Worm (Caenorhabditis elegans) whole organism, L4 larva: ENCODE data around the gene Y81B9A.4.

ENCODE experiments used
- ama-1 ChIP-seq: fragments of 150-350 bp; optimal IDR thresholded peaks from 2 replicates; lab custom pipeline; 2014; ENCODE audit warnings: inconsistent platforms, mixed read lengths
- ceh-62 ChIP-seq: sonication (generic microtip); optimal IDR thresholded peaks from 2 replicates; lab custom pipeline; 2017; ENCODE audit warnings: missing biosample characterization, missing genetic modification characterization
- dmd-8 ChIP-seq: fragments of 200-800 bp; sonication (Bioruptor generic); IDR thresholded peaks from 2 replicates; pipeline ENCODE4 v1.3.6; 2022; ENCODE audit warnings: missing genetic modification characterization, missing compliant biosample characterization
- hif-1 ChIP-seq, 2 experiments: sonication (generic microtip); optimal IDR thresholded peaks; 2 replicates each; lab custom pipeline; 2016 to 2017; ENCODE audit warnings: missing compliant biosample characterization in 2 of 2, missing genetic modification characterization in 2 of 2, missing genetic modification reagents in 2 of 2, missing genotype in 2 of 2, mild to moderate bottlenecking in 1 of 2
- lin-15B ChIP-seq: fragments of 150-350 bp; sonication (generic microtip); optimal IDR thresholded peaks from 3 replicates; lab custom pipeline; 2014; ENCODE audit warnings: missing biosample characterization, missing genetic modification characterization
- nhr-237 ChIP-seq: sonication (generic microtip); optimal IDR thresholded peaks from 2 replicates; lab custom pipeline; 2017; ENCODE audit warnings: missing biosample characterization, missing genetic modification characterization
- snpc-4 ChIP-seq: fragments of 150-350 bp; optimal IDR thresholded peaks from 2 replicates; lab custom pipeline; 2014; ENCODE audit warnings: missing biosample characterization, missing genetic modification characterization
- unc-62 ChIP-seq, 3 experiments: fragments of 150-350 bp in 1 of 3; sonication (generic microtip); optimal IDR thresholded peaks in 2 of 3; peaks in 1 of 3; 1 replicate in 1 of 3; 2 replicates in 2 of 3; lab custom pipeline; 2014 to 2017; ENCODE audit warnings: missing biosample characterization in 3 of 3, missing genetic modification characterization in 3 of 3, missing genetic modification reagents in 3 of 3, missing genotype in 1 of 3

- TF ChIP-seq ama-1 (lab: Kevin White, UChicago), result no peak
- TF ChIP-seq ceh-62 (tag; lab: Kevin White, UChicago), result no peak
- no peak for TF ChIP-seq nhr-237 (tag; lab: Kevin White, UChicago)
- no peak for TF ChIP-seq dmd-8
- TF ChIP-seq unc-62 (GFP tag; optimal IDR thresholded peaks at IDR 0.05 in 1 of 2; lab: Kevin White, UChicago), result peak in 1 of 2 experiments; percentile 91
- TF ChIP-seq unc-62 (tag; optimal IDR thresholded peaks at IDR 0.05; lab: Kevin White, UChicago), result no peak
- TF ChIP-seq snpc-4 (tag; lab: Kevin White, UChicago), result no peak
- no peak for TF ChIP-seq lin-15B (tag; lab: Kevin White, UChicago)
- TF ChIP-seq hif-1 (tag; optimal IDR thresholded peaks at IDR 0.05; lab: Kevin White, UChicago), result no peak
Observed at ce11 chrX:9170058-9170457, 10.7 kb downstream of the Y81B9A.4 start.
